Worm (Caenorhabditis elegans): ENCODE measurements around the gene gst-3.

Gene gst-3

DNA sequence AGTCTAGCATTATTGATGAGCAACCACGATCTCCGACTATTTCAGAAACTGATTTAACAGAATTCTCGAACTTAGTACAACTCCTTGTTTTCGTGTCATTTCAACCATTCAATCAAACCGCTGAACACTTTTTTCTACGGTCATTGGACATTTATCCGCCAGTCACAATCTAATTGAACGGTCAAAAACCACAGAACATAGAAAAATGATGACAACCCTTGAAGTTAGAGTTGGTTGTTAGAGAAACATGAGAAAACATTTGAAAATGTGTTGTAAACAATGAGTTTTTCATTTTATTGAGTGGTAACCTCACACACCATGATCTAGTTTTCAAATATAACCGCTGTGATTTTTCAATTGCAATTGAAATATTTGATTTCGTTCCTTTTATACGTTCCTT is 4.4 kb upstream of the gst-3 start:
- TF ChIP-seq mef-2 (tag; optimal IDR thresholded peaks at IDR 0.05) (no peak), irx-1 (tag; optimal IDR thresholded peaks at IDR 0.05) (no peak), aha-1 (tag; optimal IDR thresholded peaks at IDR 0.05) (no peak), sptf-1 (tag; optimal IDR thresholded peaks at IDR 0.05) (no peak), skn-1 (tag; optimal IDR thresholded peaks at IDR 0.05) (peak; percentile 55)

DNA sequence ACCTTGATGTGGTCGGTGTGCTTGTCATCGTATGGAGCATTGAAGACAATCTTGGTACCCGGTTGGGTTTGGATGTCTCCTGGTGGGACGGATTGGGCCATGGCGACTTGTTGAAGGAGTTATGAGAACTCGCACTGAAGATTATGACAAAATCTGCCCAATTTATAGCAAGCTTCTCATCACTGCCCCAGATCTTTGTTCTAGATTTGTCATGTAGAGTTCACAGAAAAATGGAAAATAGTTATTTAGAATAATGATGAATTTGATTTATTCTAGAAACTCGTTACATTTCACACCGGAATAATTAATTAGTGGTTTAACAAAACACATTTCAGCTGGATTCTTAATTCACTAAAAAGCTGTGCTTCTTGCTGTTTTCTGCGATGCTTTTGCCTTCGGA is 3.6 kb upstream of the gst-3 start, which contains the start of gene msp-38:
Gene msp-38, minus strand, starts transcription at position 101 of the 400 bp plus-strand sequence.
- TF ChIP-seq zag-1 (tag; optimal IDR thresholded peaks at IDR 0.05) = no peak
- TF ChIP-seq ceh-88 (GFP tag; IDR thresholded peaks at IDR 0.05) = no peak
- no peak for TF ChIP-seq elt-3 (tag; optimal IDR thresholded peaks at IDR 0.05)
- no peak for TF ChIP-seq lir-3 (tag; optimal IDR thresholded peaks at IDR 0.05; ENCODE audit: poor library complexity)
- TF ChIP-seq mdl-1 (tag; optimal IDR thresholded peaks at IDR 0.05) = no peak
- no peak for TF ChIP-seq xbp-1 (tag; optimal IDR thresholded peaks at IDR 0.05)
- TF ChIP-seq unc-86 (tag; optimal IDR thresholded peaks at IDR 0.05) = no peak
- TF ChIP-seq hlh-17 (GFP tag; optimal IDR thresholded peaks at IDR 0.05; ENCODE audit: borderline replicate concordance) = no peak
- TF ChIP-seq snpc-4 (tag; optimal IDR thresholded peaks at IDR 0.05) = no peak
- TF ChIP-seq aly-2 (tag; optimal IDR thresholded peaks at IDR 0.05) = no peak
- TF ChIP-seq grh-1 (GFP tag; IDR thresholded peaks at IDR 0.05) = no peak
- no peak for TF ChIP-seq nhr-76 (tag; optimal IDR thresholded peaks at IDR 0.05)
- no peak for TF ChIP-seq C34B4.2 (tag; optimal IDR thresholded peaks at IDR 0.05)
- TF ChIP-seq pax-3 (tag; optimal IDR thresholded peaks at IDR 0.05) = no peak

DNA sequence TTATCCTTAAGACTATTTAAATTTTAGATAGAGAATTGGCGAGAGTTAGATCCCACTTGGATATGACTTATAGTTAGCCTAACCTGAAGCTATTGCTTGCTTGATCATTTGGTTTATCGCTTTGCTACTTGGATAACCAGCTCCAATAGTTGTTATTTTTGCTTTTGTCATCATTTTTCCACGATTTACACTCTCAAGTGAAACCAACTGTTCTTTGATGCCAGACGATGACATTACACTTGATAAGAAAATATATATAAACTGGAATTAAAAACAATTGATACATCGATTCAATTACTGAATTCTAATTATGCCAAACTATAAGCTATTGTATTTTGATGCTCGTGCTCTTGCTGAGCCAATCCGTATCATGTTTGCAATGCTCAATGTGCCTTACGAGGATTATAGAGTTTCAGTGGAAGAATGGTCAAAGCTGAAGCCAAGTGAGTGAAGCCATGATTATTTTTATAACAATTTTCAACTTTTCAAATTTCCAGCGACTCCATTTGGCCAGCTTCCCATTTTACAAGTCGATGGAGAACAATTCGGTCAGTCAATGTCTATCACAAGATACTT is 2.0 kb upstream of the gst-3 start, which contains the start of the genes gst-2, gst-4 and dhs-12:
Gene gst-2, minus strand, starts transcription at position 132 of the 576 bp plus-strand sequence.
Gene gst-4, plus strand, starts transcription at position 296 of the 576 bp plus-strand sequence.
Gene dhs-12, plus strand, starts transcription at position 526 of the 576 bp plus-strand sequence.
- peak; percentile 83 for TF ChIP-seq skn-1 (tag; optimal IDR thresholded peaks at IDR 0.05)
- no peak for TF ChIP-seq mab-9 (GFP tag; IDR thresholded peaks at IDR 0.05)
- 0 out of 2 replicates have a peak, but pooled peaks have one; percentile 15 for TF ChIP-seq nhr-19 (GFP tag; conservative IDR thresholded peaks at IDR 0.05)
- peak; percentile 8 for TF ChIP-seq elt-2 (tag; optimal IDR thresholded peaks at IDR 0.05)

DNA sequence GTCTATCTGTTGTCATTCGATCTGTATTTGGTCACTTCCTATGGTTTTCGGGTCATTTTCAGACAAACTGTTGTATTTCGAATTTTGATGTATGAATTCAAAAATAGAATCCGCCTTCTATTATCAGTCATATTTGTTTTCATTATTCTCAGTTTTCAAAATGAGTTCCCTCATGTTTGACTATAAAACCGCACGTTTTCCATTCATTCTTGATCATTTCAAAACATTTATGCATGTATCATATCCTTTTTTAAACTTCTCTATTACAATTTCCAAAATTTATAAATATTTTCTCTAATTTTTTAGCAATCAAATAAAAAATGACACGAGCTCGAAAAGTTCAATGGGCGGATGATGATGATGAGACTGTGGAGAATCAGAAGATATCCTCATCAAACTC is 2.2 kb downstream of the gst-3 start, which contains the start of gene K08F4.12:
Gene K08F4.12, plus strand, starts transcription at position 301 of the 400 bp plus-strand sequence.
- no peak for TF ChIP-seq nhr-28 (tag; optimal IDR thresholded peaks at IDR 0.05)
- TF ChIP-seq mef-2 (tag; optimal IDR thresholded peaks at IDR 0.05) = no peak
- no peak for TF ChIP-seq hlh-4 (tag; optimal IDR thresholded peaks at IDR 0.05)
- TF ChIP-seq lin-39 (tag; optimal IDR thresholded peaks at IDR 0.05) = no peak
- no peak for TF ChIP-seq hpl-2 (GFP tag; optimal IDR thresholded peaks at IDR 0.05)
- no peak for TF ChIP-seq nhr-90 (tag; optimal IDR thresholded peaks at IDR 0.05; ENCODE audit: poor library complexity)
- no peak for TF ChIP-seq elt-3 (tag; optimal IDR thresholded peaks at IDR 0.05)
- no peak for TF ChIP-seq nhr-85 (tag)

DNA sequence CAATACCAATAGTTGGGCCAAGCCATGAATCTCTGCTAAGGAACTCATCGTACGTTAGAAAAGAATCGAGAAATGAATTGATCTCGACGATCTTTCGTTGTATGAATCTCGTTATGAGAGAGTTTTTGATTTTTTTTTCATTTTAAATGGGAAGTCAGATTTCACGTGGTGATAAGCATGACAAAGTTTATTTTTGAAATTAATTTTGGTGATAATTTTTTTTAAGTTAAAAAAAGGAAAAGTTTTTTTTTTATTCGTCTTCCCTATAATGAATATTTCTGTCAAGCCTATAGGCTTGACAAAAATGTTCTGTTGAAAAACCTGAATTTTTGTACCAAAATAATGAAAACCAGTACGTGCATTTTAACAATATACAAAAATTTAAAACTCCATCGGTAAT is 4.2 kb downstream of the gst-3 start, which contains the start of gene K08F4.5:
Gene K08F4.5, minus strand, starts transcription at position 101 of the 400 bp plus-strand sequence.
- TF ChIP-seq hlh-17 (GFP tag; optimal IDR thresholded peaks at IDR 0.05; ENCODE audit: borderline replicate concordance) = no peak
- no peak for TF ChIP-seq elt-2 (tag; optimal IDR thresholded peaks at IDR 0.05)
- no peak for TF ChIP-seq vab-15 (tag; optimal IDR thresholded peaks at IDR 0.05)
- TF ChIP-seq fos-1 (tag; optimal IDR thresholded peaks at IDR 0.05) = no peak
- no peak for TF ChIP-seq xbp-1 (tag; optimal IDR thresholded peaks at IDR 0.05)
- TF ChIP-seq fkh-10 (GFP tag; optimal IDR thresholded peaks at IDR 0.05) = no peak
- TF ChIP-seq sup-37 (GFP tag; optimal IDR thresholded peaks at IDR 0.05) = no peak
- TF ChIP-seq ceh-90 (tag; optimal IDR thresholded peaks at IDR 0.05) = no peak
- no peak for TF ChIP-seq mep-1 (tag; optimal IDR thresholded peaks at IDR 0.05)
- no peak for TF ChIP-seq nhr-12 (tag; optimal IDR thresholded peaks at IDR 0.05)
- TF ChIP-seq zip-4 (GFP tag; optimal IDR thresholded peaks at IDR 0.05) = no peak
- no peak for TF ChIP-seq snpc-4 (tag; optimal IDR thresholded peaks at IDR 0.05)
